Worm (Caenorhabditis elegans) whole organism, L1 larva: Measurements from ENCODE around the gene C17B7.3.

Experiments
- C04F5.9 ChIP-seq: sonication (generic microtip); optimal IDR thresholded peaks from 2 replicates; lab custom pipeline; 2016; ENCODE audit warnings: missing genetic modification characterization, missing compliant biosample characterization
- Y116A8C.19 ChIP-seq: sonication (generic microtip); optimal IDR thresholded peaks from 2 replicates; lab custom pipeline; 2016; ENCODE audit warnings: missing compliant biosample characterization, missing genetic modification characterization, borderline replicate concordance
- alr-1 ChIP-seq: fragments of 200-800 bp; sonication (Bioruptor generic); optimal IDR thresholded peaks from 2 replicates; lab custom pipeline; 2018; ENCODE audit warnings: borderline replicate concordance, mild to moderate bottlenecking, missing genetic modification characterization, missing compliant biosample characterization
- aly-2 ChIP-seq: fragments of 150-350 bp; optimal IDR thresholded peaks from 2 replicates; lab custom pipeline; 2014; ENCODE audit warnings: missing biosample characterization, missing genetic modification characterization
- ama-1 ChIP-seq: fragments of 150-350 bp; optimal IDR thresholded peaks from 2 replicates; lab custom pipeline; 2014
- blmp-1 ChIP-seq: fragments of 150-350 bp; optimal IDR thresholded peaks from 2 replicates; lab custom pipeline; 2014; ENCODE audit warnings: missing biosample characterization, missing genetic modification characterization
- ceh-63 ChIP-seq: fragments of 200-800 bp; sonication (Bioruptor generic); optimal IDR thresholded peaks from 2 replicates; lab custom pipeline; 2018; ENCODE audit warnings: mild to moderate bottlenecking, missing genetic modification characterization, missing compliant biosample characterization
- ceh-88 ChIP-seq: fragments of 200-800 bp; sonication (Bioruptor generic); IDR thresholded peaks from 2 replicates; pipeline ENCODE4 v1.3.6; 2022; ENCODE audit warnings: missing genetic modification characterization, missing compliant biosample characterization
- ceh-90 ChIP-seq: sonication (generic microtip); optimal IDR thresholded peaks from 2 replicates; lab custom pipeline; 2016; ENCODE audit warnings: missing genetic modification characterization, missing compliant biosample characterization
- ces-1 ChIP-seq: fragments of 150-350 bp; optimal IDR thresholded peaks from 2 replicates; lab custom pipeline; 2014; ENCODE audit warnings: missing biosample characterization, missing genetic modification reagents, missing genetic modification characterization
- dpl-1 ChIP-seq, 3 experiments: fragments of 150-350 bp in 2 of 3; sonication (generic microtip) in 1 of 3; optimal IDR thresholded peaks; 2 replicates each; lab custom pipeline; 2014 to 2017; ENCODE audit warnings: missing biosample characterization in 3 of 3, missing genetic modification characterization in 3 of 3, missing genetic modification reagents in 3 of 3
- efl-3 ChIP-seq: fragments of 200-800 bp; sonication (Bioruptor generic); optimal IDR thresholded peaks from 2 replicates; lab custom pipeline; 2018; ENCODE audit warnings: mild to moderate bottlenecking, missing genetic modification characterization, missing compliant biosample characterization
- elt-2 ChIP-seq: sonication (generic microtip); optimal IDR thresholded peaks from 2 replicates; lab custom pipeline; 2016; ENCODE audit warnings: missing genetic modification characterization, mild to moderate bottlenecking, inconsistent platforms, missing compliant biosample characterization, missing genetic modification reagents
- fkh-8 ChIP-seq: sonication (generic microtip); optimal IDR thresholded peaks from 2 replicates; lab custom pipeline; 2016; ENCODE audit warnings: mild to moderate bottlenecking, missing genetic modification characterization, missing compliant biosample characterization
- hlh-17 ChIP-seq: fragments of 200-800 bp; sonication (Bioruptor generic); optimal IDR thresholded peaks from 2 replicates; lab custom pipeline; 2018; ENCODE audit warnings: missing genetic modification characterization, mild to moderate bottlenecking, missing compliant biosample characterization, moderate library complexity, borderline replicate concordance
- hpl-2 ChIP-seq: fragments of 150-350 bp; optimal IDR thresholded peaks from 2 replicates; lab custom pipeline; 2014; ENCODE audit warnings: missing biosample characterization, missing genetic modification reagents, missing genetic modification characterization
- irx-1 ChIP-seq: sonication (generic microtip); optimal IDR thresholded peaks from 2 replicates; lab custom pipeline; 2016; ENCODE audit warnings: missing genetic modification characterization, missing compliant biosample characterization
- jun-1 ChIP-seq: fragments of 150-350 bp; optimal IDR thresholded peaks from 2 replicates; lab custom pipeline; 2014; ENCODE audit warnings: missing biosample characterization, missing genetic modification reagents, missing genetic modification characterization
- lin-14 ChIP-seq: fragments of 200-800 bp; sonication (Bioruptor generic); optimal IDR thresholded peaks from 2 replicates; lab custom pipeline; 2018; ENCODE audit warnings: mild to moderate bottlenecking, missing genetic modification characterization, moderate library complexity, missing compliant biosample characterization
- lin-15B ChIP-seq: fragments of 150-350 bp; sonication (generic microtip); optimal IDR thresholded peaks from 3 replicates; lab custom pipeline; 2014; ENCODE audit warnings: missing biosample characterization, missing genetic modification characterization
- lsy-2 ChIP-seq, 2 experiments: fragments of 150-350 bp; optimal IDR thresholded peaks; 2 replicates each; lab custom pipeline; 2014; ENCODE audit warnings: missing biosample characterization in 2 of 2, missing genetic modification characterization in 2 of 2
- mef-2 ChIP-seq: fragments of 150-350 bp; optimal IDR thresholded peaks from 2 replicates; lab custom pipeline; 2014; ENCODE audit warnings: missing biosample characterization, missing genetic modification characterization
- nhr-19 ChIP-seq: fragments of 200-800 bp; sonication (Bioruptor generic); conservative IDR thresholded peaks from 2 replicates; pipeline ENCODE4 v1.3.6; 2022; ENCODE audit warnings: missing genetic modification characterization, missing compliant biosample characterization
- nhr-28 ChIP-seq: fragments of 150-350 bp; optimal IDR thresholded peaks from 2 replicates; lab custom pipeline; 2014; ENCODE audit warnings: missing biosample characterization, missing genetic modification characterization
- nhr-47 ChIP-seq: sonication (generic microtip); optimal IDR thresholded peaks from 2 replicates; lab custom pipeline; 2016; ENCODE audit warnings: mild to moderate bottlenecking, missing genetic modification characterization, moderate library complexity, missing compliant biosample characterization
- nhr-76 ChIP-seq: sonication (generic microtip); optimal IDR thresholded peaks from 2 replicates; lab custom pipeline; 2017; ENCODE audit warnings: missing biosample characterization, missing genetic modification characterization
- nhr-77 ChIP-seq: fragments of 150-350 bp; optimal IDR thresholded peaks from 2 replicates; lab custom pipeline; 2014; ENCODE audit warnings: missing biosample characterization, missing genetic modification characterization
- nhr-84 ChIP-seq: sonication (generic microtip); optimal IDR thresholded peaks from 2 replicates; lab custom pipeline; 2017; ENCODE audit warnings: missing biosample characterization, missing genetic modification characterization
- nhr-85 ChIP-seq: sonication (generic microtip); peaks from one replicate; lab custom pipeline; 2016; ENCODE audit warnings: missing genetic modification characterization, inconsistent platforms, missing compliant biosample characterization
- pag-3 ChIP-seq: sonication (generic microtip); optimal IDR thresholded peaks from 2 replicates; lab custom pipeline; 2017; ENCODE audit warnings: missing genetic modification characterization, mild to moderate bottlenecking, missing compliant biosample characterization, antibody characterized with exemption, borderline replicate concordance; ENCODE audit not compliant: insufficient read depth
- snpc-4 ChIP-seq: fragments of 150-350 bp; optimal IDR thresholded peaks from 2 replicates; lab custom pipeline; 2014; ENCODE audit warnings: missing biosample characterization, missing genetic modification characterization
- sox-4 ChIP-seq: sonication (generic microtip); optimal IDR thresholded peaks from 2 replicates; lab custom pipeline; 2016; ENCODE audit warnings: missing genetic modification characterization, missing compliant biosample characterization
- sptf-1 ChIP-seq: fragments of 150-350 bp; optimal IDR thresholded peaks from 2 replicates; lab custom pipeline; 2014; ENCODE audit warnings: missing biosample characterization, missing genetic modification characterization
- swsn-7 ChIP-seq: sonication (generic microtip); optimal IDR thresholded peaks from 2 replicates; lab custom pipeline; 2016; ENCODE audit warnings: missing genetic modification characterization, missing compliant biosample characterization
- tlp-1 ChIP-seq: fragments of 150-350 bp; optimal IDR thresholded peaks from 2 replicates; lab custom pipeline; 2014; ENCODE audit warnings: missing biosample characterization, missing genetic modification characterization
- unc-30 ChIP-seq: sonication (generic microtip); optimal IDR thresholded peaks from 2 replicates; lab custom pipeline; 2017; ENCODE audit warnings: missing biosample characterization, missing genetic modification characterization
- unc-62 ChIP-seq: fragments of 150-350 bp; optimal IDR thresholded peaks from 2 replicates; lab custom pipeline; 2014; ENCODE audit warnings: missing biosample characterization, missing genetic modification reagents, missing genetic modification characterization
- unc-86 ChIP-seq: sonication (generic microtip); optimal IDR thresholded peaks from 2 replicates; lab custom pipeline; 2016; ENCODE audit warnings: missing genetic modification characterization, missing compliant biosample characterization
- zag-1 ChIP-seq: fragments of 150-350 bp; optimal IDR thresholded peaks from 2 replicates; lab custom pipeline; 2014; ENCODE audit warnings: missing biosample characterization, missing genetic modification characterization
- ztf-4 ChIP-seq: fragments of 150-350 bp; optimal IDR thresholded peaks from 2 replicates; lab custom pipeline; 2014; ENCODE audit warnings: missing biosample characterization, missing genetic modification characterization

The C17B7.3 gene

ce11 chrV:3318975-3319374 lies 23.6 kb upstream of the C17B7.3 start, which contains the start of gene F35F10.13:
F35F10.13 (minus strand) TSS chrV:3319075.
- no peak for TF ChIP-seq Y116A8C.19 (tag; lab: Kevin White, UChicago)
- no peak for TF ChIP-seq blmp-1 (tag; lab: Kevin White, UChicago)
- no peak for TF ChIP-seq mef-2
- no peak for TF ChIP-seq ceh-88 (GFP tag; lab: Robert Waterston, UW)
- TF ChIP-seq lsy-2 (tag; optimal IDR thresholded peaks at IDR 0.05; lab: Kevin White, UChicago) = no peak
- no peak for TF ChIP-seq aly-2 (tag; lab: Kevin White, UChicago)
- no peak for TF ChIP-seq lin-14 (GFP tag; lab: Kevin White, UChicago)
- no peak for TF ChIP-seq tlp-1 (tag; lab: Kevin White, UChicago)
- no peak for TF ChIP-seq elt-2 (tag; lab: Kevin White, UChicago)
- TF ChIP-seq unc-62 (GFP tag; lab: Kevin White, UChicago) = no peak
- TF ChIP-seq alr-1 (tag; lab: Kevin White, UChicago) = no peak
- no peak for TF ChIP-seq jun-1 (tag; lab: Kevin White, UChicago)

DNA sequence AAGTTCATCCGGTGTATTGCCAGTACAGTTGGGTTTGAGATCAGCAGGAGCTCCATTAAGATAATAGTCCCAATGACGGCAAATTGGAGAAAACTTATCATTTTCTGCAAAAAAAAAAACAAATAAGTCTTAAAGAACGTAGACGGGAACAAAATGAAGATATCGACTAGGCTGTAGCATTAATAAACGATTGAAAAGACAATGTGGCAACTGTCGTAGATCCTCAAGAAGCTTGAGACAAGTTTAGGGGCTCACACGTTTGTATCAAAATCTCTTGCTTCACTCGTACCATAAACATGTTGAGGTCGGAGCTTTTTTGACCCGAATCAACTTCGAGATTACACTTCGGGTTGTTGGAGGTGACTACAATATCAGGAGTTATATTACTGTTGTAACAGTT lies 22.6 kb upstream of the C17B7.3 start, which contains the start of gene F35F10.14:
Gene F35F10.14, minus strand, starts transcription at position 101 of the 400 bp plus-strand sequence.
- TF ChIP-seq unc-30 (tag; lab: Kevin White, UChicago) (no peak), efl-3 (GFP tag; lab: Kevin White, UChicago) (no peak), sox-4 (tag; lab: Kevin White, UChicago) (no peak), ceh-88 (GFP tag; lab: Robert Waterston, UW) (no peak), nhr-84 (tag; lab: Kevin White, UChicago) (no peak)
- TF ChIP-seq, all 84 proteins: peak for 0

DNA sequence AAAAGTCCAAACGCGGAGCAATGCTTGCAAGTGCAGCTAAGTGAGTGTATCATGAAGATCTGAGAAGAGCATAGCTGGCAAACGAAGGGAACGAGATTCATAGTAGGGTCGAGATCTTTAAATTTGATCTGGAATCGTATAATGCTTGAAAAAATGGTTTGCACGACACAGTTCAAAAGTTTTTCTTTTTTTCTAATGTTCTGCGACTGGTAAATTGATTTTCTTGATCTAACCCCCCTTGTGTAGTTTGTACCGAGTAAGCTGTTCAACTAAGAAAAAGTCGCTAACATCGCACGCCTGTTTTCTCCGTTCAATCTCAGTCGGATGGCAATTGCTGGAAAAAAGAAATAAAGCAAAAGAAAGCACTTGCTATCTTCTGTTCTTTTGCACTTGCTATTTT lies 22.2 kb upstream of the C17B7.3 start, which contains the start of gene C17B7.14:
Gene C17B7.14, minus strand, starts transcription at position 101 of the 400 bp plus-strand sequence.
- no peak for TF ChIP-seq dpl-1 (GFP tag; optimal IDR thresholded peaks at IDR 0.05; lab: Kevin White, UChicago)
- TF ChIP-seq pag-3 (tag; lab: Kevin White, UChicago) = no peak
- TF ChIP-seq jun-1 (tag; lab: Kevin White, UChicago) = no peak
- no peak for TF ChIP-seq ceh-63 (GFP tag; lab: Kevin White, UChicago)
- TF ChIP-seq nhr-85 (tag; lab: Kevin White, UChicago) = no peak
- no peak for TF ChIP-seq lin-15B (tag; lab: Kevin White, UChicago)
- TF ChIP-seq sptf-1 (tag; lab: Kevin White, UChicago) = no peak
- no peak for TF ChIP-seq ztf-4 (tag; lab: Kevin White, UChicago)
- TF ChIP-seq sox-4 (tag; lab: Kevin White, UChicago) = no peak
- no peak for TF ChIP-seq hpl-2 (GFP tag; lab: Kevin White, UChicago)
- TF ChIP-seq, all 84 proteins: peak for 0

DNA sequence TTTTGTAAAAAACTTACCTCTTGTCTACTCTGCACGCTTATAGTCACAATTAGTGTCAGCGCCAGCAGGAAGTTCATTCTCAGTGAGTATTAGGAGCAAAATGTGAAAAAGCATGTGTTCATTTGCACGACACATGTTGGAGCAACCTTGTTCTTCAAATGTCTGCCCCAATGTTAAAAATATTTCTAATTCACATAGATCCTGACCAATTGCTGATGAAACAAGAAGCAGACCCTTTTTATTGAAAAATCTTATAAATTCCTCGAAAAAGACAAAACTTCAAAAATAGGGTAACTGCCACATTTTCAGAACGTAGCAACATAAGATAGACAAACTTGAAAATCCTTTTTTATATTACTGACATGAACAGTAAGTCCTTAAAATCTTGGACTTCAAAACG lies 18.4 kb upstream of the C17B7.3 start, which contains the start of gene C17B7.8:
Gene C17B7.8, minus strand, starts transcription at position 101 of the 400 bp plus-strand sequence.
- TF ChIP-seq nhr-19 (GFP tag; lab: Robert Waterston, UW) (no peak), fkh-8 (tag; lab: Kevin White, UChicago) (no peak), sptf-1 (tag; lab: Kevin White, UChicago) (no peak), hlh-17 (GFP tag; lab: Kevin White, UChicago) (no peak), ceh-90 (tag; lab: Kevin White, UChicago) (no peak), ces-1 (GFP tag; lab: Kevin White, UChicago) (no peak), hpl-2 (GFP tag; lab: Kevin White, UChicago) (no peak), swsn-7 (tag; lab: Kevin White, UChicago) (no peak), nhr-47 (tag; lab: Kevin White, UChicago) (no peak), snpc-4 (tag; lab: Kevin White, UChicago) (no peak), nhr-77 (tag; lab: Kevin White, UChicago) (no peak), C04F5.9 (tag; lab: Kevin White, UChicago) (no peak), ama-1 (lab: Kevin White, UChicago) (no peak), zag-1 (no peak), nhr-76 (no peak), sox-4 (tag; lab: Kevin White, UChicago) (no peak), irx-1 (tag; lab: Kevin White, UChicago) (no peak), unc-62 (GFP tag; lab: Kevin White, UChicago) (no peak), nhr-28 (tag; lab: Kevin White, UChicago) (no peak), unc-86 (no peak)
